Worm (Caenorhabditis elegans) whole organism, L4 larva: ENCODE measurements around the gene R12C12.6.

Source experiments
- F37D6.2 ChIP-seq: sonication (generic microtip); optimal IDR thresholded peaks from 2 replicates; lab custom pipeline; 2016; ENCODE audit warnings: mild to moderate bottlenecking, missing genetic modification characterization, missing compliant biosample characterization
- fkh-10 ChIP-seq: fragments of 150-350 bp; optimal IDR thresholded peaks from 2 replicates; lab custom pipeline; 2014; ENCODE audit warnings: missing biosample characterization, missing genetic modification reagents, missing genetic modification characterization
- fos-1 ChIP-seq: fragments of 150-350 bp; optimal IDR thresholded peaks from 2 replicates; lab custom pipeline; 2014; ENCODE audit warnings: missing biosample characterization, missing genetic modification characterization
- jun-1 ChIP-seq: fragments of 150-350 bp; optimal IDR thresholded peaks from 2 replicates; lab custom pipeline; 2014; ENCODE audit warnings: missing biosample characterization, missing genetic modification reagents, missing genetic modification characterization
- mdl-1 ChIP-seq, 2 experiments: fragments of 150-350 bp in 1 of 2; sonication (generic microtip) in 1 of 2; optimal IDR thresholded peaks; 2 replicates each; lab custom pipeline; 2014 to 2017; ENCODE audit warnings: missing biosample characterization in 2 of 2, missing genetic modification characterization in 2 of 2
- nhr-237 ChIP-seq: sonication (generic microtip); optimal IDR thresholded peaks from 2 replicates; lab custom pipeline; 2017; ENCODE audit warnings: missing biosample characterization, missing genetic modification characterization
- nhr-28 ChIP-seq: fragments of 150-350 bp; optimal IDR thresholded peaks from 2 replicates; lab custom pipeline; 2014; ENCODE audit warnings: missing biosample characterization, missing genetic modification characterization
- nhr-77 ChIP-seq: fragments of 150-350 bp; optimal IDR thresholded peaks from 2 replicates; lab custom pipeline; 2014; ENCODE audit warnings: missing biosample characterization, missing genetic modification characterization
- pha-4 ChIP-seq, 2 experiments: fragments of 150-350 bp in 1 of 2; fragments of 200-800 bp in 1 of 2; sonication (Bioruptor generic) in 1 of 2; IDR thresholded peaks in 1 of 2; optimal IDR thresholded peaks in 1 of 2; 2 replicates each; pipeline versions ENCODE4 v1.3.6 to Lab custom; 2014 to 2022; ENCODE audit warnings: missing genetic modification characterization in 2 of 2, missing genetic modification reagents in 2 of 2, missing biosample characterization in 1 of 2, missing compliant biosample characterization in 1 of 2
- zag-1 ChIP-seq: fragments of 150-350 bp; optimal IDR thresholded peaks from 2 replicates; lab custom pipeline; 2014; ENCODE audit warnings: missing biosample characterization, missing genetic modification characterization

- TF ChIP-seq zag-1 (tag; lab: Kevin White, UChicago) (no peak), nhr-77 (tag; lab: Kevin White, UChicago) (no peak), nhr-28 (tag; lab: Kevin White, UChicago) (no peak), pha-4 (GFP tag; IDR thresholded peaks at IDR 0.05; lab: Robert Waterston, UW) (no peak), pha-4 (tag; optimal IDR thresholded peaks at IDR 0.05; lab: Kevin White, UChicago) (no peak), fkh-10 (GFP tag; lab: Kevin White, UChicago) (no peak), fos-1 (no peak), F37D6.2 (tag; lab: Kevin White, UChicago) (no peak), mdl-1 (tag; optimal IDR thresholded peaks at IDR 0.05; lab: Kevin White, UChicago) (no peak), jun-1 (tag; lab: Kevin White, UChicago) (no peak), nhr-237 (tag; lab: Kevin White, UChicago) (no peak)
These were observed 2.6 kb downstream of the R12C12.6 start, which contains the start of gene R12C12.5 for ce11 chrII:6045048-6045447.
